Worm (Caenorhabditis elegans): ENCODE results near the gene npp-22.

The npp-22 gene

ce11 chrV:11764373-11764954 lies 31.2 kb upstream of the npp-22 start, which contains the start of the genes F55A11.1 and syx-5 (continued):
- TF ChIP-seq cebp-1 (GFP tag; IDR thresholded peaks at IDR 0.05) (no peak), cebp-1 (tag; optimal IDR thresholded peaks at IDR 0.05) (peak; percentile 74), bed-1 (GFP tag; IDR thresholded peaks at IDR 0.05) (no peak), ekl-4 (GFP tag; IDR thresholded peaks at IDR 0.05) (peak; percentile 73; the same call in 1 of the 2 replicates), hmg-20 (GFP tag; IDR thresholded peaks at IDR 0.05) (peak; percentile 53; the same call in 1 of the 2 replicates), lin-54 (GFP tag; optimal IDR thresholded peaks at IDR 0.05) (peak; percentile 70), somi-1 (GFP tag; optimal IDR thresholded peaks at IDR 0.05) (peak; percentile 45), madf-6 (GFP tag; IDR thresholded peaks at IDR 0.05) (peak; percentile 72), egrh-3 (GFP tag; IDR thresholded peaks at IDR 0.05) (no peak), mes-4 (tag; optimal IDR thresholded peaks at IDR 0.05) (no peak), ztf-3 (GFP tag; optimal IDR thresholded peaks at IDR 0.05) (peak; percentile 40), ztf-22 (GFP tag; optimal IDR thresholded peaks at IDR 0.05) (no peak), madf-8 (GFP tag; conservative IDR thresholded peaks at IDR 0.05) (peak; percentile 34; the same call in 1 of the 2 replicates), efl-1 (GFP tag; optimal IDR thresholded peaks at IDR 0.05) (peak; percentile 33), D2030.7 (GFP tag; IDR thresholded peaks at IDR 0.05) (peak; percentile 56; the same call in 1 of the 2 replicates), B0019.2 (GFP tag; conservative IDR thresholded peaks at IDR 0.05) (peak; percentile 68), mcd-1 (GFP tag; IDR thresholded peaks at IDR 0.05) (peak; percentile 80), K11D2.4 (GFP tag; IDR thresholded peaks at IDR 0.05) (peak; percentile 81), let-526 (GFP tag; IDR thresholded peaks at IDR 0.05) (no peak), B0261.1 (tag; optimal IDR thresholded peaks at IDR 0.05) (no peak), F49E8.2 (tag; optimal IDR thresholded peaks at IDR 0.05; ENCODE audit: insufficient read depth) (peak; percentile 36), unc-130 (GFP tag; optimal IDR thresholded peaks at IDR 0.05) (no peak), C06A6.2 (GFP tag; conservative IDR thresholded peaks at IDR 0.05) (0 out of 2 replicates have a peak, but pooled peaks have one; percentile 51), Y53G8AR.9 (GFP tag; conservative IDR thresholded peaks at IDR 0.05) (peak; percentile 23; the same call in 1 of the 2 replicates), ztf-28 (GFP tag; IDR thresholded peaks at IDR 0.05) (no peak), ZK185.1 (tag; optimal IDR thresholded peaks at IDR 0.05; ENCODE audit: poor library complexity, severe bottlenecking) (peak; percentile 22), F22D6.2 (tag; optimal IDR thresholded peaks at IDR 0.05) (peak; percentile 34), repo-1 (tag; optimal IDR thresholded peaks at IDR 0.05) (peak; percentile 92), madf-10 (tag; optimal IDR thresholded peaks at IDR 0.05) (peak; percentile 54), atf-7 (tag; optimal IDR thresholded peaks at IDR 0.05) (peak; percentile 62), Y95B8A.8 (GFP tag; IDR thresholded peaks at IDR 0.05) (no peak), aptf-2 (GFP tag; conservative IDR thresholded peaks at IDR 0.05) (no peak), snpc-3.4 (tag; optimal IDR thresholded peaks at IDR 0.05) (peak; percentile 1), F52B5.7 (tag; optimal IDR thresholded peaks at IDR 0.05) (no peak), lin-35 (GFP tag; optimal IDR thresholded peaks at IDR 0.05) (peak in 1 of 3 experiments; percentile 69)

ce11 chrV:11762863-11763262 lies 29.6 kb upstream of the npp-22 start, which contains the start of gene T04F3.4:
Gene T04F3.4 (minus strand): TSS chrV:11763049.
- TF ChIP-seq him-1 (tag; optimal IDR thresholded peaks at IDR 0.05) (no peak), snpc-3.4 (tag; optimal IDR thresholded peaks at IDR 0.05) (peak; percentile 3), lsl-1 (GFP tag; optimal IDR thresholded peaks at IDR 0.05) (no peak), lir-1 (GFP tag; conservative IDR thresholded peaks at IDR 0.05) (no peak), zfh-2 (GFP tag; conservative IDR thresholded peaks at IDR 0.05) (no peak), hlh-12 (tag; optimal IDR thresholded peaks at IDR 0.05) (no peak), rcor-1 (GFP tag; IDR thresholded peaks at IDR 0.05) (no peak), let-607 (tag; optimal IDR thresholded peaks at IDR 0.05) (peak; percentile 56 to 86), ekl-4 (GFP tag; IDR thresholded peaks at IDR 0.05) (no peak), snpc-4 (GFP tag; optimal IDR thresholded peaks at IDR 0.05) (no peak), snpc-4 (tag; optimal IDR thresholded peaks at IDR 0.05) (peak in 1 of 4 experiments; percentile 2)

All from whole organism, young adult.